Worm (Caenorhabditis elegans) whole organism, L3 larva: ENCODE measurements around the gene Y66D12A.7.

Experiments
- R02D3.7 ChIP-seq: fragments of 150-350 bp; optimal IDR thresholded peaks from 2 replicates; lab custom pipeline; 2014; ENCODE audit warnings: missing biosample characterization, missing genetic modification characterization
- elt-2 ChIP-seq: sonication (generic microtip); optimal IDR thresholded peaks from 2 replicates; lab custom pipeline; 2016; ENCODE audit warnings: missing genetic modification reagents, mild to moderate bottlenecking, missing genetic modification characterization, missing compliant biosample characterization
- eor-1 ChIP-seq, 2 experiments: fragments of 150-350 bp; optimal IDR thresholded peaks; 2 replicates each; lab custom pipeline; 2014 to 2018; ENCODE audit warnings: missing biosample characterization in 2 of 2, missing genetic modification characterization in 2 of 2
- mml-1 ChIP-seq: fragments of 150-350 bp; sonication (generic microtip); optimal IDR thresholded peaks from 3 replicates; lab custom pipeline; 2014; ENCODE audit warnings: missing biosample characterization, missing genetic modification characterization
- nfya-1 ChIP-seq: sonication (generic microtip); optimal IDR thresholded peaks from 2 replicates; lab custom pipeline; 2017; ENCODE audit warnings: missing genetic modification characterization, mild to moderate bottlenecking, missing compliant biosample characterization, antibody characterized with exemption, moderate library complexity; ENCODE audit not compliant: insufficient read depth
- nhr-12 ChIP-seq: fragments of 150-350 bp; optimal IDR thresholded peaks from 2 replicates; lab custom pipeline; 2014; ENCODE audit warnings: missing biosample characterization, missing genetic modification characterization
- nhr-77 ChIP-seq: fragments of 150-350 bp; optimal IDR thresholded peaks from 2 replicates; lab custom pipeline; 2014; ENCODE audit warnings: missing biosample characterization, missing genetic modification characterization
- pqm-1 ChIP-seq: fragments of 150-350 bp; optimal IDR thresholded peaks from 2 replicates; lab custom pipeline; 2017; ENCODE audit warnings: missing biosample characterization, missing genetic modification characterization, inconsistent platforms
- skn-1 ChIP-seq: fragments of 150-350 bp; optimal IDR thresholded peaks from 2 replicates; lab custom pipeline; 2014; ENCODE audit warnings: missing biosample characterization, missing genetic modification characterization
- ztf-4 ChIP-seq: fragments of 150-350 bp; optimal IDR thresholded peaks from 2 replicates; lab custom pipeline; 2014; ENCODE audit warnings: missing biosample characterization, missing genetic modification characterization

DNA sequence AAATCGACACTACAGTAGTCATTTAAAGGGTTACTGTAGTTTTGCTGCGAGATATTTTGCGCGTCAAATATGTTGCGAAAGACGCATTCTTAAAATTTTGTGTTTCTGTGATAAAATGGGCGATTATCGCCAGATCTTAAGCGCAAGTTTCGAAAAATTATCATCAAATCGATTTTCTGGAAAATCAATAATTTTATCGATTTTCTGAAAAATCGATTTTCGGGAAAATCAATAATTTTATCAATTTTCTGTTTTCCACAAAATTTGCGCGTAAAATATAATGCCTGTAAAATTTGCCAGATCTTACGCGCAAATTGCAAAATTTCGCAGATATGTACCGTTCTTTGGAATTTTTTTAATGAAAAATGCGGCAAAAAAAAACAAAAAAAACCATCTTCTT, 11.8 kb upstream of the Y66D12A.7 start:
- TF ChIP-seq ztf-4 = no peak
- TF ChIP-seq skn-1 (tag; lab: Kevin White, UChicago) = no peak
- TF ChIP-seq nhr-12 (tag; lab: Kevin White, UChicago) = no peak
- no peak for TF ChIP-seq eor-1 (tag; optimal IDR thresholded peaks at IDR 0.05; lab: Kevin White, UChicago)
- TF ChIP-seq nhr-77 = no peak
- no peak for TF ChIP-seq mml-1 (tag; lab: Kevin White, UChicago)
- no peak for TF ChIP-seq nfya-1 (tag; lab: Kevin White, UChicago)
- no peak for TF ChIP-seq pqm-1 (tag; lab: Kevin White, UChicago)
- TF ChIP-seq elt-2 = no peak
- TF ChIP-seq R02D3.7 (tag; lab: Kevin White, UChicago) = no peak
